Worm (Caenorhabditis elegans) whole organism, young adult: ENCODE measurements around the gene fan-1.

Experiments used
- B0019.2 ChIP-seq: fragments of 200-800 bp; sonication (Bioruptor generic); conservative IDR thresholded peaks from 2 replicates; pipeline ENCODE4 v1.3.6; 2022; ENCODE audit warnings: missing genetic modification reagents, missing genetic modification characterization, missing compliant biosample characterization
- B0261.1 ChIP-seq: sonication (generic microtip); optimal IDR thresholded peaks from 2 replicates; lab custom pipeline; 2016; ENCODE audit warnings: mild to moderate bottlenecking, missing genetic modification characterization, moderate library complexity, missing compliant biosample characterization
- F52B5.7 ChIP-seq: sonication (generic microtip); optimal IDR thresholded peaks from 2 replicates; lab custom pipeline; 2016; ENCODE audit warnings: mild to moderate bottlenecking, missing genetic modification characterization, missing compliant biosample characterization
- F57C9.4 ChIP-seq: sonication (generic microtip); optimal IDR thresholded peaks from 2 replicates; lab custom pipeline; 2017; ENCODE audit warnings: mild to moderate bottlenecking, missing genetic modification characterization, missing compliant biosample characterization
- K12H6.12 ChIP-seq: fragments of 200-800 bp; sonication (Bioruptor generic); optimal IDR thresholded peaks from 2 replicates; lab custom pipeline; 2018; ENCODE audit warnings: mild to moderate bottlenecking, missing genetic modification characterization, missing compliant biosample characterization
- Y67H2A.10 ChIP-seq: fragments of 200-800 bp; sonication (Bioruptor generic); conservative IDR thresholded peaks from 2 replicates; pipeline ENCODE4 v1.3.6; 2022; ENCODE audit warnings: missing genetic modification reagents, missing genetic modification characterization, missing compliant biosample characterization
- Y79H2A.3 ChIP-seq: fragments of 200-800 bp; sonication (Bioruptor generic); conservative IDR thresholded peaks from 2 replicates; pipeline ENCODE4 v1.3.6; 2022; ENCODE audit warnings: missing genetic modification reagents, missing genetic modification characterization, missing compliant biosample characterization
- Y95B8A.8 ChIP-seq: fragments of 200-800 bp; sonication (Bioruptor generic); IDR thresholded peaks from 2 replicates; pipeline ENCODE4 v1.3.6; 2022; ENCODE audit warnings: missing genetic modification reagents, missing genetic modification characterization, missing compliant biosample characterization
- ZK185.1 ChIP-seq: sonication (generic microtip); optimal IDR thresholded peaks from 2 replicates; lab custom pipeline; 2016; ENCODE audit warnings: mild to moderate bottlenecking, missing genetic modification characterization, missing compliant biosample characterization; ENCODE audit not compliant: poor library complexity, severe bottlenecking
- ama-1 ChIP-seq, 3 experiments: fragments of 150-350 bp in 1 of 3; sonication (generic microtip) in 2 of 3; optimal IDR thresholded peaks; 2 replicates each; lab custom pipeline; 2014 to 2018; ENCODE audit warnings: missing biosample characterization in 2 of 3, missing genetic modification characterization in 2 of 3, missing genetic modification reagents in 2 of 3
- aptf-2 ChIP-seq: fragments of 200-800 bp; sonication (Bioruptor generic); conservative IDR thresholded peaks from 2 replicates; pipeline ENCODE4 v1.3.6; 2022; ENCODE audit warnings: missing genetic modification reagents, missing genetic modification characterization, missing compliant biosample characterization
- atf-7 ChIP-seq: sonication (generic microtip); optimal IDR thresholded peaks from 2 replicates; lab custom pipeline; 2017; ENCODE audit warnings: mild to moderate bottlenecking, missing genetic modification characterization, missing compliant biosample characterization
- attf-5 ChIP-seq: fragments of 200-800 bp; sonication (Bioruptor generic); optimal IDR thresholded peaks from 2 replicates; lab custom pipeline; 2018; ENCODE audit warnings: mild to moderate bottlenecking, missing genetic modification characterization, missing compliant biosample characterization
- cebp-1 ChIP-seq, 2 experiments: fragments of 200-800 bp in 1 of 2; sonication (Bioruptor generic) in 1 of 2; sonication (generic microtip) in 1 of 2; IDR thresholded peaks in 1 of 2; optimal IDR thresholded peaks in 1 of 2; 2 replicates each; pipeline versions ENCODE4 v1.3.6 to Lab custom; 2017 to 2022; ENCODE audit warnings: missing compliant biosample characterization in 2 of 2, missing genetic modification characterization in 2 of 2, mild to moderate bottlenecking in 1 of 2, missing genetic modification reagents in 1 of 2, moderate library complexity in 1 of 2
- cebp-2 ChIP-seq: fragments of 200-800 bp; sonication (Bioruptor generic); IDR thresholded peaks from 2 replicates; pipeline ENCODE4 v1.3.6; 2022; ENCODE audit warnings: missing genetic modification characterization, missing compliant biosample characterization
- ceh-27 ChIP-seq: fragments of 200-800 bp; sonication (Bioruptor generic); optimal IDR thresholded peaks from 2 replicates; lab custom pipeline; 2018; ENCODE audit warnings: mild to moderate bottlenecking, missing genetic modification characterization, moderate library complexity, missing compliant biosample characterization
- ceh-40 ChIP-seq: fragments of 200-800 bp; sonication (Bioruptor generic); IDR thresholded peaks from 2 replicates; pipeline ENCODE4 v1.3.6; 2022; ENCODE audit warnings: missing genetic modification characterization, missing compliant biosample characterization
- ceh-79 ChIP-seq: sonication (generic microtip); optimal IDR thresholded peaks from 2 replicates; lab custom pipeline; 2017; ENCODE audit warnings: mild to moderate bottlenecking, missing genetic modification characterization, missing compliant biosample characterization
- die-1 ChIP-seq: sonication (generic microtip); optimal IDR thresholded peaks from 2 replicates; lab custom pipeline; 2016; ENCODE audit warnings: missing genotype, mild to moderate bottlenecking, missing genetic modification characterization, missing compliant biosample characterization
- dox-1 ChIP-seq: fragments of 200-800 bp; sonication (Bioruptor generic); IDR thresholded peaks from 2 replicates; pipeline ENCODE4 v1.3.6; 2022; ENCODE audit warnings: missing genetic modification reagents, missing genetic modification characterization, missing compliant biosample characterization
- dpl-1 ChIP-seq: fragments of 150-350 bp; optimal IDR thresholded peaks from 2 replicates; lab custom pipeline; 2014; ENCODE audit warnings: missing biosample characterization, missing genetic modification reagents, missing genetic modification characterization
- egrh-3 ChIP-seq: fragments of 200-800 bp; sonication (Bioruptor generic); IDR thresholded peaks from 2 replicates; pipeline ENCODE4 v1.3.6; 2022; ENCODE audit warnings: missing genetic modification reagents, missing genetic modification characterization, missing compliant biosample characterization
- fkh-3 ChIP-seq: sonication (generic microtip); optimal IDR thresholded peaks from 2 replicates; lab custom pipeline; 2016; ENCODE audit warnings: mild to moderate bottlenecking, missing genetic modification characterization, missing compliant biosample characterization
- hmg-1.2 ChIP-seq: fragments of 200-800 bp; sonication (Bioruptor generic); IDR thresholded peaks from 2 replicates; pipeline ENCODE4 v1.3.6; 2022; ENCODE audit warnings: missing genetic modification reagents, missing genetic modification characterization, missing compliant biosample characterization
- hmg-20 ChIP-seq: fragments of 200-800 bp; sonication (Bioruptor generic); IDR thresholded peaks from 2 replicates; pipeline ENCODE4 v1.3.6; 2022; ENCODE audit warnings: missing genetic modification reagents, missing genetic modification characterization, missing compliant biosample characterization
- hrde-1 ChIP-seq: sonication (generic microtip); optimal IDR thresholded peaks from 2 replicates; lab custom pipeline; 2016; ENCODE audit warnings: missing genetic modification characterization, mild to moderate bottlenecking, missing compliant biosample characterization, moderate library complexity, missing genotype, missing genetic modification reagents, borderline replicate concordance
- let-607 ChIP-seq, 2 experiments: fragments of 200-800 bp in 1 of 2; sonication (Bioruptor generic) in 1 of 2; sonication (generic microtip) in 1 of 2; optimal IDR thresholded peaks; 2 replicates each; lab custom pipeline; 2016 to 2018; ENCODE audit warnings: mild to moderate bottlenecking in 2 of 2, missing compliant biosample characterization in 2 of 2, missing genetic modification characterization in 2 of 2, moderate library complexity in 2 of 2, missing genotype in 1 of 2
- lin-26 ChIP-seq: fragments of 200-800 bp; sonication (Bioruptor generic); IDR thresholded peaks from 2 replicates; pipeline ENCODE4 v1.3.6; 2022; ENCODE audit warnings: missing genetic modification reagents, missing genetic modification characterization, missing compliant biosample characterization
- lin-35 ChIP-seq, 3 experiments: fragments of 150-350 bp in 2 of 3; sonication (generic microtip) in 1 of 3; optimal IDR thresholded peaks; 2 replicates each; lab custom pipeline; 2014 to 2018; ENCODE audit warnings: missing biosample characterization in 3 of 3, missing genetic modification characterization in 3 of 3, missing genetic modification reagents in 3 of 3
- lin-40 ChIP-seq: sonication (generic microtip); optimal IDR thresholded peaks from 2 replicates; lab custom pipeline; 2016; ENCODE audit warnings: missing genetic modification characterization, mild to moderate bottlenecking, missing compliant biosample characterization, missing genotype, missing genetic modification reagents
- lir-1 ChIP-seq: fragments of 200-800 bp; sonication (Bioruptor generic); conservative IDR thresholded peaks from 2 replicates; pipeline ENCODE4 v1.3.6; 2022; ENCODE audit warnings: missing genetic modification reagents, missing genetic modification characterization, missing compliant biosample characterization
- lsl-1 ChIP-seq: fragments of 200-800 bp; sonication (Bioruptor generic); optimal IDR thresholded peaks from 2 replicates; lab custom pipeline; 2018; ENCODE audit warnings: mild to moderate bottlenecking, missing genetic modification characterization, moderate library complexity, missing compliant biosample characterization
- madf-3 ChIP-seq: fragments of 200-800 bp; sonication (Bioruptor generic); IDR thresholded peaks from 2 replicates; pipeline ENCODE4 v1.3.6; 2022; ENCODE audit warnings: missing genetic modification reagents, missing genetic modification characterization, missing compliant biosample characterization
- madf-6 ChIP-seq: fragments of 200-800 bp; sonication (Bioruptor generic); IDR thresholded peaks from 2 replicates; pipeline ENCODE4 v1.3.6; 2022; ENCODE audit warnings: missing genetic modification reagents, missing genetic modification characterization, missing compliant biosample characterization
- mes-4 ChIP-seq: sonication (generic microtip); optimal IDR thresholded peaks from 2 replicates; lab custom pipeline; 2016; ENCODE audit warnings: missing genotype, missing genetic modification characterization, missing compliant biosample characterization
- nhr-120 ChIP-seq: fragments of 200-800 bp; sonication (Bioruptor generic); IDR thresholded peaks from 2 replicates; pipeline ENCODE4 v1.3.6; 2022; ENCODE audit warnings: missing genetic modification characterization, missing compliant biosample characterization
- nhr-27 ChIP-seq: fragments of 200-800 bp; sonication (Bioruptor generic); optimal IDR thresholded peaks from 2 replicates; lab custom pipeline; 2018; ENCODE audit warnings: mild to moderate bottlenecking, missing genetic modification characterization, moderate library complexity, missing compliant biosample characterization
- pbrm-1 ChIP-seq: fragments of 200-800 bp; sonication (Bioruptor generic); IDR thresholded peaks from 2 replicates; pipeline ENCODE4 v1.3.6; 2022; ENCODE audit warnings: missing genetic modification reagents, missing genetic modification characterization, missing compliant biosample characterization
- rec-8 ChIP-seq, 2 experiments: sonication (generic microtip); optimal IDR thresholded peaks; 2 replicates each; lab custom pipeline; 2016; ENCODE audit warnings: mild to moderate bottlenecking in 2 of 2, missing genetic modification characterization in 2 of 2, missing genetic modification reagents in 2 of 2, missing genotype in 2 of 2, missing biosample characterization in 1 of 2, missing compliant biosample characterization in 1 of 2, moderate library complexity in 1 of 2
- rpc-1 ChIP-seq, 2 experiments: fragments of 150-350 bp in 1 of 2; sonication (generic microtip) in 1 of 2; optimal IDR thresholded peaks; 2 replicates each; lab custom pipeline; 2014 to 2018; ENCODE audit warnings: missing biosample characterization in 1 of 2, missing genetic modification characterization in 1 of 2, missing genetic modification reagents in 1 of 2, missing genotype in 1 of 2
- ztf-18 ChIP-seq: sonication (generic microtip); optimal IDR thresholded peaks from 2 replicates; lab custom pipeline; 2016; ENCODE audit warnings: missing genotype, mild to moderate bottlenecking, missing genetic modification characterization, missing compliant biosample characterization
- ztf-26 ChIP-seq: sonication (generic microtip); optimal IDR thresholded peaks from 2 replicates; lab custom pipeline; 2017; ENCODE audit warnings: missing genetic modification characterization, missing compliant biosample characterization
- ztf-3 ChIP-seq: fragments of 200-800 bp; sonication (Bioruptor generic); optimal IDR thresholded peaks from 2 replicates; lab custom pipeline; 2018; ENCODE audit warnings: mild to moderate bottlenecking, missing genetic modification characterization, missing compliant biosample characterization
- ztf-6 ChIP-seq: fragments of 200-800 bp; sonication (Bioruptor generic); IDR thresholded peaks from 2 replicates; pipeline ENCODE4 v1.3.6; 2022; ENCODE audit warnings: missing genetic modification reagents, missing genetic modification characterization, missing compliant biosample characterization

The fan-1 gene

ce11 chrIV:6556624-6557368 is 8.3 kb downstream of the fan-1 start, which contains the start of gene try-3 (continued):
- peak in 1 of 2 experiments; percentile 42 for TF ChIP-seq let-607 (tag; optimal IDR thresholded peaks at IDR 0.05; lab: Kevin White, UChicago)
- no peak for TF ChIP-seq Y67H2A.10 (GFP tag; lab: Robert Waterston, UW)
- TF ChIP-seq rpc-1 (optimal IDR thresholded peaks at IDR 0.05; lab: Kevin White, UChicago): peak; percentile 74
- TF ChIP-seq rpc-1 (tag; optimal IDR thresholded peaks at IDR 0.05; lab: Kevin White, UChicago): peak; percentile 89
- peak; percentile 32 for TF ChIP-seq lsl-1 (GFP tag; lab: Kevin White, UChicago)
- TF ChIP-seq lin-26: peak; percentile 85
- peak; percentile 42 for TF ChIP-seq F57C9.4 (tag; lab: Kevin White, UChicago)
- peak; percentile 73 for TF ChIP-seq ceh-27 (GFP tag; lab: Kevin White, UChicago)
- TF ChIP-seq pbrm-1 (GFP tag; lab: Robert Waterston, UW): peak; percentile 90
- TF ChIP-seq B0019.2 (GFP tag; lab: Robert Waterston, UW): peak; percentile 50; the same call in 1 of the 2 replicates
- peak; percentile 55 for TF ChIP-seq atf-7 (tag; lab: Kevin White, UChicago)
- TF ChIP-seq fkh-3 (tag; lab: Kevin White, UChicago): no peak
- peak; percentile 78; the same call in 1 of the 2 replicates for TF ChIP-seq madf-3 (GFP tag; lab: Robert Waterston, UW)
- peak; percentile 18 to 46 for TF ChIP-seq rec-8 (tag; optimal IDR thresholded peaks at IDR 0.05; lab: Kevin White, UChicago)
- no peak for TF ChIP-seq mes-4 (tag; lab: Kevin White, UChicago)
- TF ChIP-seq egrh-3 (GFP tag; lab: Robert Waterston, UW): peak; percentile 73
- peak; percentile 18 for TF ChIP-seq ztf-3 (GFP tag; lab: Kevin White, UChicago)
- peak; percentile 61; the same call in 1 of the 2 replicates for TF ChIP-seq Y79H2A.3
- TF ChIP-seq hmg-20 (GFP tag; lab: Robert Waterston, UW): peak; percentile 71
- no peak for TF ChIP-seq ama-1 (optimal IDR thresholded peaks at IDR 0.05; lab: Kevin White, UChicago)
- TF ChIP-seq ama-1 (GFP tag; optimal IDR thresholded peaks at IDR 0.05; lab: Kevin White, UChicago): peak in 1 of 2 experiments; percentile 61
- TF ChIP-seq nhr-120 (GFP tag; lab: Robert Waterston, UW): no peak
- peak; percentile 15 for TF ChIP-seq dpl-1
- TF ChIP-seq B0261.1 (tag; lab: Kevin White, UChicago): peak; percentile 89
- peak; percentile 56 for TF ChIP-seq lin-40
- 0 out of 2 replicates have a peak, but pooled peaks have one; percentile 44 for TF ChIP-seq ceh-40 (GFP tag; lab: Robert Waterston, UW)
- peak in 1 of 3 experiments; percentile 78 for TF ChIP-seq lin-35 (GFP tag; optimal IDR thresholded peaks at IDR 0.05; lab: Kevin White, UChicago)
- TF ChIP-seq lir-1 (GFP tag; lab: Robert Waterston, UW): peak; percentile 47; the same call in 1 of the 2 replicates
- TF ChIP-seq cebp-2 (GFP tag; lab: Robert Waterston, UW): peak; percentile 79; the same call in 1 of the 2 replicates
- no peak for TF ChIP-seq hrde-1
- peak; percentile 57 for TF ChIP-seq cebp-1 (GFP tag; IDR thresholded peaks at IDR 0.05; lab: Robert Waterston, UW)
- TF ChIP-seq cebp-1 (tag; optimal IDR thresholded peaks at IDR 0.05; lab: Kevin White, UChicago): peak; percentile 73
- peak; percentile 73 for TF ChIP-seq madf-6 (GFP tag; lab: Robert Waterston, UW)
- TF ChIP-seq hmg-1.2 (GFP tag; lab: Robert Waterston, UW): peak; percentile 70
- peak; percentile 17 for TF ChIP-seq ceh-79 (tag; lab: Kevin White, UChicago)
- peak; percentile 42 for TF ChIP-seq ztf-26
- TF ChIP-seq ztf-6 (GFP tag; lab: Robert Waterston, UW): 0 out of 2 replicates have a peak, but pooled peaks have one; percentile 66
- peak; percentile 90 for TF ChIP-seq dox-1 (GFP tag; lab: Robert Waterston, UW)
- TF ChIP-seq nhr-27 (tag; lab: Kevin White, UChicago): no peak
- TF ChIP-seq Y95B8A.8: peak; percentile 63; the same call in 1 of the 2 replicates
- peak; percentile 81 for TF ChIP-seq die-1
- TF ChIP-seq attf-5 (GFP tag; lab: Kevin White, UChicago): peak; percentile 54
- no peak for TF ChIP-seq aptf-2 (GFP tag; lab: Robert Waterston, UW)
- peak; percentile 82 for TF ChIP-seq K12H6.12 (tag; lab: Kevin White, UChicago)
- peak; percentile 74 for TF ChIP-seq ZK185.1 (tag; lab: Kevin White, UChicago)
- peak; percentile 66 for TF ChIP-seq ztf-18 (tag; lab: Kevin White, UChicago)
- TF ChIP-seq F52B5.7: peak; percentile 75
